Worm (Caenorhabditis elegans) whole organism, L1 larva: ENCODE data around the gene C05C12.6.

Source experiments
- C04F5.9 ChIP-seq: sonication (generic microtip); optimal IDR thresholded peaks from 2 replicates; lab custom pipeline; 2016; ENCODE audit warnings: missing genetic modification characterization, missing compliant biosample characterization
- aly-2 ChIP-seq: fragments of 150-350 bp; optimal IDR thresholded peaks from 2 replicates; lab custom pipeline; 2014; ENCODE audit warnings: missing biosample characterization, missing genetic modification characterization
- ama-1 ChIP-seq: fragments of 150-350 bp; optimal IDR thresholded peaks from 2 replicates; lab custom pipeline; 2014
- elt-2 ChIP-seq: sonication (generic microtip); optimal IDR thresholded peaks from 2 replicates; lab custom pipeline; 2016; ENCODE audit warnings: missing genetic modification characterization, mild to moderate bottlenecking, inconsistent platforms, missing compliant biosample characterization, missing genetic modification reagents
- fkh-10 ChIP-seq: sonication (generic microtip); optimal IDR thresholded peaks from 2 replicates; lab custom pipeline; 2017; ENCODE audit warnings: missing biosample characterization, missing genetic modification reagents, missing genetic modification characterization
- lsy-2 ChIP-seq, 2 experiments: fragments of 150-350 bp; optimal IDR thresholded peaks; 2 replicates each; lab custom pipeline; 2014; ENCODE audit warnings: missing biosample characterization in 2 of 2, missing genetic modification characterization in 2 of 2
- nhr-11 ChIP-seq: fragments of 150-350 bp; optimal IDR thresholded peaks from 2 replicates; lab custom pipeline; 2014; ENCODE audit warnings: missing biosample characterization, missing genetic modification characterization
- nhr-28 ChIP-seq: fragments of 150-350 bp; optimal IDR thresholded peaks from 2 replicates; lab custom pipeline; 2014; ENCODE audit warnings: missing biosample characterization, missing genetic modification characterization
- pag-3 ChIP-seq: sonication (generic microtip); optimal IDR thresholded peaks from 2 replicates; lab custom pipeline; 2017; ENCODE audit warnings: missing genetic modification characterization, mild to moderate bottlenecking, missing compliant biosample characterization, antibody characterized with exemption, borderline replicate concordance; ENCODE audit not compliant: insufficient read depth
- pqm-1 ChIP-seq: sonication (generic microtip); optimal IDR thresholded peaks from 3 replicates; lab custom pipeline; 2017; ENCODE audit warnings: missing biosample characterization, missing genetic modification characterization
- sox-4 ChIP-seq: sonication (generic microtip); optimal IDR thresholded peaks from 2 replicates; lab custom pipeline; 2016; ENCODE audit warnings: missing genetic modification characterization, missing compliant biosample characterization
- sptf-1 ChIP-seq: fragments of 150-350 bp; optimal IDR thresholded peaks from 2 replicates; lab custom pipeline; 2014; ENCODE audit warnings: missing biosample characterization, missing genetic modification characterization

DNA sequence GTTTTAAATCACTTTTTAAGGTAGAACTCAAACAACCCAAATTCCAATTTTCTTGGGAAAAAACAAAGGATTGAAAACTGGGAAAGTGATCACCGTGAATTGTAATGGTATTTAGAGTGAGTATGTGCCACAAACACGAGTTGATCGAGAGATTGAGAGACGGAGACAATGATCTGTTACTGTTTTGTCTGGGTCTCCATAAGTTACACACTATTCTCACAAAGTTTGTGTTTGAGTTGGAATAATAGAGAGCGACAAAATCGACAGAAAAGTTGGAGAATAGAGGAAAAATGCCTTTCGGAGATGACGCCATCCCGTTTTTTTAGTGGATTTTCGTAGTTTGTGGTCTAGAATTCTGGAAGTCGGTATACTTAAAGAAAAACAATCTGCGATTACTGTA lies 30.0 kb upstream of the C05C12.6 start, which contains the start of gene nhr-7:
- TF ChIP-seq elt-2 (tag; lab: Kevin White, UChicago), result no peak
- TF ChIP-seq pag-3 (tag; lab: Kevin White, UChicago), result no peak
- TF ChIP-seq nhr-11, result no peak
- no peak for TF ChIP-seq pqm-1 (tag; lab: Kevin White, UChicago)
- no peak for TF ChIP-seq sox-4 (tag; lab: Kevin White, UChicago)
- no peak for TF ChIP-seq fkh-10 (GFP tag; lab: Kevin White, UChicago)
- no peak for TF ChIP-seq nhr-28 (tag; lab: Kevin White, UChicago)
- no peak for TF ChIP-seq C04F5.9 (tag; lab: Kevin White, UChicago)
- no peak for TF ChIP-seq sptf-1 (tag; lab: Kevin White, UChicago)
- TF ChIP-seq ama-1, result no peak
- no peak for TF ChIP-seq aly-2 (tag; lab: Kevin White, UChicago)
- TF ChIP-seq lsy-2 (tag; optimal IDR thresholded peaks at IDR 0.05; lab: Kevin White, UChicago), result no peak
